Worm (Caenorhabditis elegans): ENCODE data around the gene srz-42.
A peak's percentile ranks its signal among the peaks of the same experiment; 100 is the strongest.

The srz-42 gene

ce11 chrIV:14129091-14129490 is at the start of gene srz-42:
srz-42 (plus strand) TSS chrIV:14129391.
- no peak for TF ChIP-seq nhr-237 (tag; optimal IDR thresholded peaks at IDR 0.05)
- TF ChIP-seq nhr-6 (tag; optimal IDR thresholded peaks at IDR 0.05) = no peak
- TF ChIP-seq mdl-1 (tag; optimal IDR thresholded peaks at IDR 0.05) = no peak
- no peak for TF ChIP-seq ztf-4 (tag; optimal IDR thresholded peaks at IDR 0.05)
- no peak for TF ChIP-seq aly-2 (tag; optimal IDR thresholded peaks at IDR 0.05)
- TF ChIP-seq snpc-4 (tag; optimal IDR thresholded peaks at IDR 0.05) = no peak
- no peak for TF ChIP-seq fos-1 (tag; optimal IDR thresholded peaks at IDR 0.05)
- no peak for TF ChIP-seq nhr-77 (tag; optimal IDR thresholded peaks at IDR 0.05)
- TF ChIP-seq lin-11 (tag; optimal IDR thresholded peaks at IDR 0.05) = no peak
- no peak for TF ChIP-seq skn-1 (tag; optimal IDR thresholded peaks at IDR 0.05)
- no peak for TF ChIP-seq elt-3 (tag; optimal IDR thresholded peaks at IDR 0.05)
- TF ChIP-seq zag-1 (tag; optimal IDR thresholded peaks at IDR 0.05) = no peak
- no peak for TF ChIP-seq crh-2 (tag; optimal IDR thresholded peaks at IDR 0.05)
- TF ChIP-seq elt-1 (tag; optimal IDR thresholded peaks at IDR 0.05) = no peak
- TF ChIP-seq Y55F3AM.14 (GFP tag; optimal IDR thresholded peaks at IDR 0.05) = no peak
- TF ChIP-seq nhr-129 (tag; optimal IDR thresholded peaks at IDR 0.05) = no peak
- no peak for TF ChIP-seq blmp-1 (tag; optimal IDR thresholded peaks at IDR 0.05; ENCODE audit: insufficient read depth)
- no peak for TF ChIP-seq ZK546.5 (tag; optimal IDR thresholded peaks at IDR 0.05)
- no peak for TF ChIP-seq sma-9 (GFP tag; optimal IDR thresholded peaks at IDR 0.05)
- no peak for TF ChIP-seq sma-9 (tag; optimal IDR thresholded peaks at IDR 0.05)

ce11 chrIV:14082956-14083355 is 46.2 kb upstream of the srz-42 start:
- TF ChIP-seq nhr-23 (tag; optimal IDR thresholded peaks at IDR 0.05) (no peak), ceh-16 (tag; optimal IDR thresholded peaks at IDR 0.05) (no peak), nhr-129 (tag; optimal IDR thresholded peaks at IDR 0.05) (peak; percentile 8), crh-2 (tag; optimal IDR thresholded peaks at IDR 0.05) (peak; percentile 38), unc-55 (GFP tag; optimal IDR thresholded peaks at IDR 0.05) (peak; percentile 15)

- TF ChIP-seq lsy-2 (tag; optimal IDR thresholded peaks at IDR 0.05) (no peak), ztf-11 (tag; optimal IDR thresholded peaks at IDR 0.05) (no peak), zag-1 (tag; optimal IDR thresholded peaks at IDR 0.05) (no peak), sma-9 (GFP tag; optimal IDR thresholded peaks at IDR 0.05) (no peak), sma-9 (tag; optimal IDR thresholded peaks at IDR 0.05) (no peak), elt-3 (tag; optimal IDR thresholded peaks at IDR 0.05) (no peak), fos-1 (tag; optimal IDR thresholded peaks at IDR 0.05) (no peak), nhr-21 (tag; optimal IDR thresholded peaks at IDR 0.05) (no peak), unc-62 (GFP tag; optimal IDR thresholded peaks at IDR 0.05) (no peak), sem-4 (tag; optimal IDR thresholded peaks at IDR 0.05) (no peak), C34F6.9 (tag; optimal IDR thresholded peaks at IDR 0.05) (no peak), unc-39 (tag; optimal IDR thresholded peaks at IDR 0.05) (no peak), dmd-4 (tag; optimal IDR thresholded peaks at IDR 0.05) (no peak), skn-1 (tag; optimal IDR thresholded peaks at IDR 0.05) (no peak), peb-1 (tag; optimal IDR thresholded peaks at IDR 0.05) (no peak), nhr-237 (tag; optimal IDR thresholded peaks at IDR 0.05) (no peak), blmp-1 (tag; optimal IDR thresholded peaks at IDR 0.05; ENCODE audit: insufficient read depth) (no peak), nhr-129 (tag; optimal IDR thresholded peaks at IDR 0.05) (no peak)
Measured at ce11 chrIV:14083505-14083904, 45.7 kb upstream of the srz-42 start, which contains the start of gene F52B11.2. F52B11.2 (plus strand) TSS chrIV:14083568.

ce11 chrIV:14086395-14086794 is 42.8 kb upstream of the srz-42 start:
- peak; percentile 6 for TF ChIP-seq nhr-21 (tag; optimal IDR thresholded peaks at IDR 0.05)
- no peak for TF ChIP-seq unc-39 (tag; optimal IDR thresholded peaks at IDR 0.05)
- TF ChIP-seq nhr-6 (tag; optimal IDR thresholded peaks at IDR 0.05) = no peak
- no peak for TF ChIP-seq mbf-1 (tag; optimal IDR thresholded peaks at IDR 0.05)
- no peak for TF ChIP-seq R02D3.7 (tag; optimal IDR thresholded peaks at IDR 0.05)
- no peak for TF ChIP-seq ceh-16 (tag; optimal IDR thresholded peaks at IDR 0.05)
- no peak for TF ChIP-seq ztf-1 (GFP tag; conservative IDR thresholded peaks at IDR 0.05)
- TF ChIP-seq F13H6.1 (tag; optimal IDR thresholded peaks at IDR 0.05) = no peak
- no peak for TF ChIP-seq ceh-82 (tag; optimal IDR thresholded peaks at IDR 0.05)
- no peak for TF ChIP-seq nhr-11 (tag; optimal IDR thresholded peaks at IDR 0.05)
- no peak for TF ChIP-seq mab-5 (tag; optimal IDR thresholded peaks at IDR 0.05)
- TF ChIP-seq sem-4 (tag; optimal IDR thresholded peaks at IDR 0.05) = no peak
- TF ChIP-seq ama-1 (optimal IDR thresholded peaks at IDR 0.05) = no peak
- no peak for TF ChIP-seq lsy-2 (tag; optimal IDR thresholded peaks at IDR 0.05)
- TF ChIP-seq alr-1 (tag; optimal IDR thresholded peaks at IDR 0.05) = no peak
- no peak for TF ChIP-seq ztf-11 (tag; optimal IDR thresholded peaks at IDR 0.05)
- TF ChIP-seq nhr-129 (tag; optimal IDR thresholded peaks at IDR 0.05) = peak; percentile 11
